Worm (Caenorhabditis elegans) whole organism, L1 larva: ENCODE data around the gene Y53F4B.62.
A peak's percentile ranks its signal among the peaks of the same experiment; 100 is the strongest.
"Not testable (repeated sequence)": the region's sequence is repeated elsewhere in the genome, so short reads cannot be mapped to it uniquely, and the experiment has no call there.

Experiments
- C04F5.9 ChIP-seq: sonication (generic microtip); optimal IDR thresholded peaks from 2 replicates; lab custom pipeline; 2016; ENCODE audit warnings: missing genetic modification characterization, missing compliant biosample characterization
- C16A3.4 ChIP-seq: fragments of 150-350 bp; optimal IDR thresholded peaks from 2 replicates; lab custom pipeline; 2014; ENCODE audit warnings: missing biosample characterization, missing genetic modification characterization
- F16B12.6 ChIP-seq: fragments of 150-350 bp; optimal IDR thresholded peaks from 2 replicates; lab custom pipeline; 2014; ENCODE audit warnings: missing biosample characterization, missing genetic modification characterization
- Y116A8C.19 ChIP-seq: sonication (generic microtip); optimal IDR thresholded peaks from 2 replicates; lab custom pipeline; 2016; ENCODE audit warnings: missing compliant biosample characterization, missing genetic modification characterization, borderline replicate concordance
- ama-1 ChIP-seq: fragments of 150-350 bp; optimal IDR thresholded peaks from 2 replicates; lab custom pipeline; 2014
- blmp-1 ChIP-seq: fragments of 150-350 bp; optimal IDR thresholded peaks from 2 replicates; lab custom pipeline; 2014; ENCODE audit warnings: missing biosample characterization, missing genetic modification characterization
- ceh-8 ChIP-seq: fragments of 200-800 bp; sonication (Bioruptor generic); optimal IDR thresholded peaks from 2 replicates; lab custom pipeline; 2018; ENCODE audit warnings: mild to moderate bottlenecking, missing genetic modification characterization, moderate library complexity, missing compliant biosample characterization
- dsc-1 ChIP-seq: sonication (generic microtip); optimal IDR thresholded peaks from 2 replicates; lab custom pipeline; 2016; ENCODE audit warnings: mild to moderate bottlenecking, missing genetic modification characterization, missing compliant biosample characterization
- efl-1 ChIP-seq, 4 experiments: fragments of 150-350 bp; optimal IDR thresholded peaks in 3 of 4; peaks in 1 of 4; 1 replicate in 1 of 4; 2 replicates in 3 of 4; lab custom pipeline; 2014; ENCODE audit warnings: missing biosample characterization in 2 of 4, missing genetic modification characterization in 2 of 4, missing genetic modification reagents in 2 of 4
- egl-13 ChIP-seq: sonication (generic microtip); optimal IDR thresholded peaks from 2 replicates; lab custom pipeline; 2016; ENCODE audit warnings: missing genotype, missing genetic modification reagents, missing genetic modification characterization, missing compliant biosample characterization
- elt-3 ChIP-seq, 6 experiments: fragments of 150-350 bp in 1 of 6; sonication (generic microtip); optimal IDR thresholded peaks; 2 replicates each; lab custom pipeline; 2017 to 2018; ENCODE audit warnings: missing biosample characterization in 6 of 6, missing genetic modification characterization in 6 of 6, inconsistent platforms in 1 of 6
- ets-5 ChIP-seq: fragments of 200-800 bp; sonication (Bioruptor generic); IDR thresholded peaks from 2 replicates; pipeline ENCODE4 v1.3.6; 2022; ENCODE audit warnings: missing genetic modification characterization, missing compliant biosample characterization
- fkh-10 ChIP-seq: sonication (generic microtip); optimal IDR thresholded peaks from 2 replicates; lab custom pipeline; 2017; ENCODE audit warnings: missing biosample characterization, missing genetic modification reagents, missing genetic modification characterization
- fkh-8 ChIP-seq: sonication (generic microtip); optimal IDR thresholded peaks from 2 replicates; lab custom pipeline; 2016; ENCODE audit warnings: mild to moderate bottlenecking, missing genetic modification characterization, missing compliant biosample characterization
- grh-1 ChIP-seq: fragments of 200-800 bp; sonication (Bioruptor generic); IDR thresholded peaks from 2 replicates; pipeline ENCODE4 v1.3.6; 2022; ENCODE audit warnings: missing genetic modification reagents, missing genetic modification characterization, missing compliant biosample characterization
- jun-1 ChIP-seq: fragments of 150-350 bp; optimal IDR thresholded peaks from 2 replicates; lab custom pipeline; 2014; ENCODE audit warnings: missing biosample characterization, missing genetic modification reagents, missing genetic modification characterization
- lin-14 ChIP-seq: fragments of 200-800 bp; sonication (Bioruptor generic); optimal IDR thresholded peaks from 2 replicates; lab custom pipeline; 2018; ENCODE audit warnings: mild to moderate bottlenecking, missing genetic modification characterization, moderate library complexity, missing compliant biosample characterization
- lin-35 ChIP-seq, 2 experiments: fragments of 150-350 bp; optimal IDR thresholded peaks; 2 replicates each; lab custom pipeline; 2014; ENCODE audit warnings: missing biosample characterization in 2 of 2, missing genetic modification characterization in 2 of 2, missing genetic modification reagents in 2 of 2
- mdl-1 ChIP-seq, 2 experiments: fragments of 150-350 bp; optimal IDR thresholded peaks; 2 replicates each; lab custom pipeline; 2014 to 2017; ENCODE audit warnings: missing biosample characterization in 2 of 2, missing genetic modification characterization in 2 of 2, inconsistent platforms in 1 of 2
- mep-1 ChIP-seq: fragments of 150-350 bp; optimal IDR thresholded peaks from 2 replicates; lab custom pipeline; 2014; ENCODE audit warnings: missing biosample characterization, missing genetic modification characterization
- nhr-11 ChIP-seq: fragments of 150-350 bp; optimal IDR thresholded peaks from 2 replicates; lab custom pipeline; 2014; ENCODE audit warnings: missing biosample characterization, missing genetic modification characterization
- nhr-19 ChIP-seq: fragments of 200-800 bp; sonication (Bioruptor generic); conservative IDR thresholded peaks from 2 replicates; pipeline ENCODE4 v1.3.6; 2022; ENCODE audit warnings: missing genetic modification characterization, missing compliant biosample characterization
- nhr-237 ChIP-seq: fragments of 150-350 bp; optimal IDR thresholded peaks from 2 replicates; lab custom pipeline; 2014; ENCODE audit warnings: missing biosample characterization, missing genetic modification characterization
- nhr-47 ChIP-seq: sonication (generic microtip); optimal IDR thresholded peaks from 2 replicates; lab custom pipeline; 2016; ENCODE audit warnings: mild to moderate bottlenecking, missing genetic modification characterization, moderate library complexity, missing compliant biosample characterization
- nhr-71 ChIP-seq: sonication (generic microtip); optimal IDR thresholded peaks from 2 replicates; lab custom pipeline; 2016; ENCODE audit warnings: mild to moderate bottlenecking, missing genetic modification characterization, moderate library complexity, missing compliant biosample characterization
- nhr-77 ChIP-seq: fragments of 150-350 bp; optimal IDR thresholded peaks from 2 replicates; lab custom pipeline; 2014; ENCODE audit warnings: missing biosample characterization, missing genetic modification characterization
- nhr-84 ChIP-seq: sonication (generic microtip); optimal IDR thresholded peaks from 2 replicates; lab custom pipeline; 2017; ENCODE audit warnings: missing biosample characterization, missing genetic modification characterization
- nhr-85 ChIP-seq: sonication (generic microtip); peaks from one replicate; lab custom pipeline; 2016; ENCODE audit warnings: missing genetic modification characterization, inconsistent platforms, missing compliant biosample characterization
- nhr-90 ChIP-seq: sonication (generic microtip); optimal IDR thresholded peaks from 2 replicates; lab custom pipeline; 2016; ENCODE audit warnings: mild to moderate bottlenecking, missing genetic modification characterization, missing compliant biosample characterization; ENCODE audit not compliant: poor library complexity
- pax-3 ChIP-seq: fragments of 200-800 bp; sonication (Bioruptor generic); optimal IDR thresholded peaks from 2 replicates; lab custom pipeline; 2018; ENCODE audit warnings: mild to moderate bottlenecking, missing genetic modification characterization, moderate library complexity, missing compliant biosample characterization
- pqm-1 ChIP-seq: sonication (generic microtip); optimal IDR thresholded peaks from 3 replicates; lab custom pipeline; 2017; ENCODE audit warnings: missing biosample characterization, missing genetic modification characterization
- skn-1 ChIP-seq: fragments of 150-350 bp; optimal IDR thresholded peaks from 2 replicates; lab custom pipeline; 2014; ENCODE audit warnings: missing biosample characterization, missing genetic modification characterization
- sptf-1 ChIP-seq: fragments of 150-350 bp; optimal IDR thresholded peaks from 2 replicates; lab custom pipeline; 2014; ENCODE audit warnings: missing biosample characterization, missing genetic modification characterization
- tbx-2 ChIP-seq: sonication (generic microtip); optimal IDR thresholded peaks from 2 replicates; lab custom pipeline; 2016; ENCODE audit warnings: missing genetic modification characterization, missing compliant biosample characterization
- tlp-1 ChIP-seq: fragments of 150-350 bp; optimal IDR thresholded peaks from 2 replicates; lab custom pipeline; 2014; ENCODE audit warnings: missing biosample characterization, missing genetic modification characterization
- unc-30 ChIP-seq: sonication (generic microtip); optimal IDR thresholded peaks from 2 replicates; lab custom pipeline; 2017; ENCODE audit warnings: missing biosample characterization, missing genetic modification characterization
- unc-62 ChIP-seq: fragments of 150-350 bp; optimal IDR thresholded peaks from 2 replicates; lab custom pipeline; 2014; ENCODE audit warnings: missing biosample characterization, missing genetic modification reagents, missing genetic modification characterization
- unc-86 ChIP-seq: sonication (generic microtip); optimal IDR thresholded peaks from 2 replicates; lab custom pipeline; 2016; ENCODE audit warnings: missing genetic modification characterization, missing compliant biosample characterization
- unc-98 ChIP-seq: fragments of 200-800 bp; sonication (Bioruptor generic); IDR thresholded peaks from 2 replicates; pipeline ENCODE4 v1.3.6; 2022; ENCODE audit warnings: missing genetic modification characterization, missing compliant biosample characterization
- xbp-1 ChIP-seq: sonication (generic microtip); optimal IDR thresholded peaks from 2 replicates; lab custom pipeline; 2016; ENCODE audit warnings: missing genetic modification characterization, missing compliant biosample characterization
- zip-4 ChIP-seq: fragments of 200-800 bp; sonication (Bioruptor generic); optimal IDR thresholded peaks from 2 replicates; lab custom pipeline; 2018; ENCODE audit warnings: mild to moderate bottlenecking, missing genetic modification characterization, moderate library complexity, missing compliant biosample characterization
- ztf-11 ChIP-seq, 2 experiments: sonication (generic microtip); optimal IDR thresholded peaks; 2 replicates each; lab custom pipeline; 2016 to 2017; ENCODE audit warnings: missing genetic modification characterization in 2 of 2, missing biosample characterization in 1 of 2, missing compliant biosample characterization in 1 of 2

Gene Y53F4B.62

DNA sequence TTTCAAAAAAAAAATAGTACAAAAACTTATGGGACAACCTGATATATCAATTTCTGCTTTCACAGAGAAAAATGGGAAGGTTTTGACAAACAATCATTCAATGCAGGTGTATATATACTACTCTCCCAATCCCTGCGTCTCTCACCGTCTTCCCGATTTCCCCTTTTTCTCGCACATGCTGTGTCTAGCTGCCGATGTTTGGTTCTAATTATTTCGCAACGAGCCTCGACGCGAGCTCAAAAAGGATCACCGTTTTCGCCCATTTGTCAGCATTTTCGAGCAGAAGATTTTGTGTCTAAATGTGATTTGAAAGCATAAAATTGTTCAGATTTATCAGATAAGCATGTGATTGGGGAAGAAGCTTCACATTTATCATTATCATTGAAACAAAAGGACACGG lies 42.8 kb upstream of the Y53F4B.62 start (continued):
- TF ChIP-seq nhr-237 (tag; lab: Kevin White, UChicago): peak; percentile 23
- peak; percentile 62 for TF ChIP-seq ceh-8
- TF ChIP-seq efl-1 (optimal IDR thresholded peaks at IDR 0.05; lab: Kevin White, UChicago): peak; percentile 34 to 54
- TF ChIP-seq efl-1 (GFP tag; optimal IDR thresholded peaks at IDR 0.05 in 1 of 2; lab: Kevin White, UChicago): peak; percentile 30 to 92
- peak; percentile 34 for TF ChIP-seq zip-4
- TF ChIP-seq skn-1: peak; percentile 98
- peak; percentile 25 for TF ChIP-seq dsc-1 (tag; lab: Kevin White, UChicago)
- peak; percentile 27 for TF ChIP-seq blmp-1 (tag; lab: Kevin White, UChicago)
- TF ChIP-seq nhr-11 (tag; lab: Kevin White, UChicago): no peak
- TF ChIP-seq nhr-90 (tag; lab: Kevin White, UChicago): no peak

DNA sequence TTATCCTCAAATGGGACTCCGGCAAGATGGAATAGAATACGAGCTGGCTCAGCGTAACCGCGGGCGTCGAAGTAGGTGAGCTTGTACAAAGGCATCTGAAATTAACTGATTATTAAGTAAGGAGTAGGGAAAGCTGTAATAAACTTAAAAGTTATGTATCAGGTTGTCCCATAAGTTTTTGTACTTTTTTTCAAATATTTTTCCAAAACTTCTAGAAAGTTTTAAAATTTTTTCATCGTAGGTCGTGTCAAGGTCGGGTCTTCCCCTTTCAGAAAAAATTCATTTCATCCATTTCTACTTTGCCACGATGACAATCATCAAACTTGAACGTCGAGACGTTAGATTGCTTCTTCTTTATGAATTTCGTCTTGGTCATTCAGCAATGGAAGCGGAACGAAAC lies 41.4 kb upstream of the Y53F4B.62 start, which contains the start of gene gst-39:
TSS of gene gst-39 (minus strand) at position 101 of the 400 bp plus-strand sequence.
- TF ChIP-seq mdl-1 (tag; optimal IDR thresholded peaks at IDR 0.05; lab: Kevin White, UChicago); blmp-1 (tag; lab: Kevin White, UChicago); pqm-1: not testable (repeated sequence)

DNA sequence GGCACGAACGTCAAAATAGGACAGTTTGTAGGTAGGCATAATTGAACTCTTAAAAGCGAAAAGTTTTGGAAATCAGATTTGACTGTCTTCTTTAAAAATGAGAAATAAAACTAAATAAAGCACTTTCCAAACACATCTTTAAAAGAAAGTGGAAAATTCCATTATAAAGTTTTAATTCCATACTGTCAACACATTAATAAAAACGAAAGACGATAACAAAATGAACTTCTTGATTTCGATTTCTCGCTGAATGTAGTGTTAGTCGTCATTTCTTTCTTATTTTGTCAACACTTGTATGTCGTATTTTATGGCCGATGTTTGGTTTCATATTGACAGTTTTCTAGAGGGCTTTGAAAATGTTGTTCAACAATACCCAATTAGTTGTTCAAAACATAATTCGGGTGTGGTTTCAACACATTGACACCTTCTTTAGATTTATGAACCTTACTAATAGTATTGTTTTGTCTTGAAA lies 39.4 kb upstream of the Y53F4B.62 start, which contains the start of gene gst-29:
TSS of gene gst-29 (minus strand) at position 51 of the 472 bp plus-strand sequence.
- TF ChIP-seq tlp-1 (tag; lab: Kevin White, UChicago) (no peak), nhr-85 (peak; percentile 34)

DNA sequence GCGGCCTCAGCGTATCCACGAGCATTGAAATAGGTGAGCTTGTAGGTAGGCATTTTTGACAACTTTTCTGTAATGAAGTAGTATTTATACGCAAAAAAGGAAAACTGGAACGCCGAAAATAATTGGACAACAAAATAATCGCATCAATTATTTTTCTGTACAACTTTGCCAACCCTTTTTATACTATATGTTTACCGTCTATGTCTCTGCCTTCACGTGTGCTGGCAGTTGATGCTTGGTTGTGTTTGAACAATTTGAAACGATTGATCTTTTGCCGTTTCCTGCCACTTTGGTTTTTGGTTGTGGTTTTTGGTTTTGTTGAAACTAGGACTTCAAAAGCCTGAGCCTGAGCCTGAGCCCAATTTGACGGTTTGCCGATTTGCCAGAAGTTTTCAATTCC lies 36.9 kb upstream of the Y53F4B.62 start, which contains the start of gene gst-28:
TSS of gene gst-28 (minus strand) at position 238 of the 400 bp plus-strand sequence.
- TF ChIP-seq sptf-1 (tag; lab: Kevin White, UChicago): no peak
- peak in 1 of 2 experiments; percentile 7 for TF ChIP-seq lin-35 (GFP tag; optimal IDR thresholded peaks at IDR 0.05; lab: Kevin White, UChicago)
- peak in 1 of 2 experiments; percentile 40 for TF ChIP-seq mdl-1 (tag; optimal IDR thresholded peaks at IDR 0.05; lab: Kevin White, UChicago)
- TF ChIP-seq, all 84 proteins: peak for 2

DNA sequence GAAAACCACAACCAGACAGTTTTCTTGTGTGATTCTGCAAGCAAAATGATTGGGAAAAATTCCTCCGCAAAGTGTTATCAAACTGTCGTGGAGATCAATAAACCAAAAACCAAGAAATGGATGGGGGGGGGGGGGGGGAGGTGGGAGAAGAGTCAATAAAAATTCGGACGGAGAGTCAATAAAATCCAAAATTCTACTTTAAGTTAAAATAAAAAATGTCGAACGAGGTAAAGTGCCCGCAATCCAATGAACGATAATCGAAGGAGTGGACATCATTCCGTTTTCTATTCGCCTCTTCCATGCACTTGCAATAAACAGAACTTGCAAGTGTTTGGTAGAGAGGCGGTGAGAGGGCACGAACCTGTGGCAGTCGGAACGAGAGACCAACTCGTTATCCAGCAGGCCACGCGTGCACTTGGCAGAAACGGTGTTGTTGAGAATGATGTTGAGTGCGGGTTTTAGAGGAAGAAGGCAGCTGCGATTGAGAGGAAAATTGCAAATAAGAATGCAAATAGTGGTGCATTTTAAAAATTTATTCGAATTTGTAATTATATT lies 35.3 kb upstream of the Y53F4B.62 start, which contains the start of gene gst-27:
TSS of gene gst-27 (minus strand) at position 51 of the 555 bp plus-strand sequence.
- TF ChIP-seq skn-1: peak; percentile 84
- TF ChIP-seq C16A3.4: peak; percentile 92
- TF ChIP-seq egl-13 (tag; lab: Kevin White, UChicago): peak; percentile 73
- no peak for TF ChIP-seq Y116A8C.19 (tag; lab: Kevin White, UChicago)
- TF ChIP-seq mep-1 (tag; lab: Kevin White, UChicago): peak; percentile 92
- TF ChIP-seq C04F5.9 (tag; lab: Kevin White, UChicago): peak; percentile 57
- TF ChIP-seq lin-14 (GFP tag; lab: Kevin White, UChicago): peak; percentile 87
- TF ChIP-seq pax-3 (tag; lab: Kevin White, UChicago): peak; percentile 64
- peak; percentile 47 for TF ChIP-seq F16B12.6
- peak; percentile 4 for TF ChIP-seq fkh-10 (GFP tag; lab: Kevin White, UChicago)
- TF ChIP-seq nhr-84 (tag; lab: Kevin White, UChicago): no peak
- peak; percentile 60 for TF ChIP-seq jun-1 (tag; lab: Kevin White, UChicago)
- peak; percentile 81 for TF ChIP-seq nhr-19 (GFP tag; lab: Robert Waterston, UW)
- TF ChIP-seq nhr-77 (tag; lab: Kevin White, UChicago): peak; percentile 93
- peak; percentile 49 for TF ChIP-seq unc-86 (tag; lab: Kevin White, UChicago)
- TF ChIP-seq tbx-2: peak; percentile 76
- TF ChIP-seq elt-3 (tag; optimal IDR thresholded peaks at IDR 0.05; lab: Kevin White, UChicago): peak in 4 of 6 experiments; percentile 13 to 80 (median 60)
- TF ChIP-seq lin-35 (GFP tag; optimal IDR thresholded peaks at IDR 0.05; lab: Kevin White, UChicago): peak; percentile 80 to 90
- TF ChIP-seq ets-5 (GFP tag; lab: Robert Waterston, UW): no peak
- TF ChIP-seq nhr-85: peak; percentile 67
- TF ChIP-seq nhr-71 (tag; lab: Kevin White, UChicago): peak; percentile 90
- TF ChIP-seq tlp-1 (tag; lab: Kevin White, UChicago): no peak
- peak; percentile 70 for TF ChIP-seq xbp-1 (tag; lab: Kevin White, UChicago)
- TF ChIP-seq unc-62: no peak
- peak in 1 of 2 experiments; percentile 64 for TF ChIP-seq ztf-11 (tag; optimal IDR thresholded peaks at IDR 0.05; lab: Kevin White, UChicago)
- peak; percentile 37 for TF ChIP-seq zip-4
- peak; percentile 14 for TF ChIP-seq ama-1 (lab: Kevin White, UChicago)
- peak; percentile 52; the same call in 1 of the 2 replicates for TF ChIP-seq grh-1 (GFP tag; lab: Robert Waterston, UW)
- peak; percentile 90 for TF ChIP-seq nhr-47 (tag; lab: Kevin White, UChicago)
- TF ChIP-seq unc-30: no peak
- peak; percentile 70 for TF ChIP-seq fkh-8 (tag; lab: Kevin White, UChicago)
- TF ChIP-seq unc-98 (GFP tag; lab: Robert Waterston, UW): no peak
